Fruit fly (Drosophila melanogaster) whole organism, embryonic: ENCODE measurements around the gene Tbcd.

Source experiments
- Awh ChIP-seq: fragments of 200-800 bp; sonication (Bioruptor generic); IDR thresholded peaks from 2 replicates; pipeline ENCODE4, ENCODE4 v1.3.6; 2022; ENCODE audit warnings: missing biosample characterization, missing genetic modification characterization
- CG11696 ChIP-seq: fragments of 200-800 bp; sonication (Bioruptor generic); IDR thresholded peaks from 2 replicates; pipeline ENCODE4 v1.3.6; 2022; ENCODE audit warnings: missing biosample characterization, missing genetic modification characterization
- CG6791 ChIP-seq: fragments of 200-800 bp; sonication (Bioruptor generic); IDR thresholded peaks from 3 replicates; pipeline ENCODE4 v1.3.6; 2022; ENCODE audit warnings: missing biosample characterization, missing genetic modification characterization; ENCODE audit not compliant: partially characterized antibody
- E2f2 ChIP-seq: fragments of 200-800 bp; sonication (Bioruptor generic); IDR thresholded peaks from 2 replicates; pipeline ENCODE4 v1.3.6; 2022; ENCODE audit warnings: missing biosample characterization, missing genetic modification characterization
- gfzf ChIP-seq: fragments of 200-800 bp; sonication (Bioruptor generic); optimal IDR thresholded peaks from 2 replicates; lab custom pipeline; 2016; ENCODE audit warnings: missing biosample characterization, mild to moderate bottlenecking, missing genetic modification characterization, moderate library complexity
- her ChIP-seq: fragments of 200-800 bp; sonication (Bioruptor generic); optimal IDR thresholded peaks from 2 replicates; lab custom pipeline; 2016; ENCODE audit warnings: missing biosample characterization, missing genetic modification characterization
- odd ChIP-seq: fragments of 200-800 bp; sonication (Bioruptor generic); optimal IDR thresholded peaks from 2 replicates; lab custom pipeline; 2017; ENCODE audit warnings: missing biosample characterization, mild to moderate bottlenecking, missing genetic modification characterization

DNA sequence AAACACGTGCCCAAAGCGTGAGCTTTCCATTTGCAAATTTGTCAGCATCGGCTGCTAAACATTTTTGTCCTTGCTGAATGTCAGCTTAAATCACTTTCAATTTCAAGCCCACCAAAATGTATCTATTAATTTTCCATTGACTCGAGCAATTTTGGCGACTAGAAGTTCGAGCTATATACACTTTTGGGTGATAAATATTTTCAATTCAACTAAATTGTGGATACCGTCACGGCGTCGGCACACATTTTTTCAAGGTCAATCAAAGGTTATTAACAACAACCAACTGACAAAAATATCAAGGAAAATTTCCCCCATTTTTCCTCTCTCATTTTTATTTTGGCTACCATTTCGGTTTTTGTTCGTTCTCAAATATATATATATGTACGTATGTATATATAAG, 15.1 kb upstream of the Tbcd start:
- TF ChIP-seq Awh (GFP tag; lab: Robert Waterston, UW), result no peak
- no peak for TF ChIP-seq gfzf (GFP tag; lab: Kevin White, UChicago)
- TF ChIP-seq E2f2 (GFP tag; lab: Robert Waterston, UW), result no peak
- TF ChIP-seq CG6791 (GFP tag; lab: Robert Waterston, UW), result no peak
- TF ChIP-seq odd (GFP tag; lab: Kevin White, UChicago), result no peak
- no peak for TF ChIP-seq her
- TF ChIP-seq CG11696 (GFP tag; lab: Robert Waterston, UW), result no peak
